Worm (Caenorhabditis elegans): ENCODE measurements around the gene erh-1.

ce11 chrV:10561632-10562031 lies 17.3 kb downstream of the erh-1 start:
- TF ChIP-seq lsy-2 (tag; optimal IDR thresholded peaks at IDR 0.05) (no peak), blmp-1 (tag; optimal IDR thresholded peaks at IDR 0.05) (no peak), nhr-237 (tag; optimal IDR thresholded peaks at IDR 0.05) (no peak), unc-62 (GFP tag; optimal IDR thresholded peaks at IDR 0.05) (no peak), cnd-1 (tag; optimal IDR thresholded peaks at IDR 0.05) (no peak), ztf-11 (tag; optimal IDR thresholded peaks at IDR 0.05) (no peak), mab-5 (tag; optimal IDR thresholded peaks at IDR 0.05) (no peak), nhr-2 (tag; optimal IDR thresholded peaks at IDR 0.05) (no peak), tbx-8 (GFP tag; optimal IDR thresholded peaks at IDR 0.05) (no peak), lin-32 (GFP tag; optimal IDR thresholded peaks at IDR 0.05) (no peak)
